Fruit fly (Drosophila melanogaster) whole organism, embryonic: ENCODE measurements around the gene CG34001.

Source experiments
- Asciz ChIP-seq: fragments of 200-800 bp; sonication (Bioruptor generic); optimal IDR thresholded peaks from 2 replicates; lab custom pipeline; 2017; ENCODE audit warnings: missing biosample characterization, mild to moderate bottlenecking, missing genetic modification characterization, missing genetic modification reagents
- CG1024 ChIP-seq: fragments of 200-800 bp; sonication (Bioruptor generic); IDR thresholded peaks from 2 replicates; pipeline ENCODE4 v1.3.6; 2022; ENCODE audit warnings: missing biosample characterization, missing genetic modification characterization
- CG10321 ChIP-seq: fragments of 200-800 bp; sonication (Bioruptor generic); IDR thresholded peaks from 2 replicates; pipeline ENCODE4 v1.3.6; 2022; ENCODE audit warnings: missing biosample characterization, missing genetic modification characterization
- CG11456 ChIP-seq: fragments of 200-800 bp; sonication (Bioruptor generic); IDR thresholded peaks from 3 replicates; pipeline ENCODE4 v1.3.6; 2022; ENCODE audit warnings: missing biosample characterization, missing genetic modification characterization
- CG11695 ChIP-seq: fragments of 200-800 bp; sonication (Bioruptor generic); IDR thresholded peaks from 3 replicates; pipeline ENCODE4 v1.3.6; 2022; ENCODE audit warnings: missing biosample characterization, missing genetic modification characterization
- CG13894 ChIP-seq: fragments of 200-800 bp; sonication (Bioruptor generic); optimal IDR thresholded peaks from 3 replicates; lab custom pipeline; 2018; ENCODE audit warnings: missing biosample characterization, mild to moderate bottlenecking, missing genetic modification characterization, moderate library complexity
- CG15011 ChIP-seq: fragments of 200-800 bp; sonication (Bioruptor generic); optimal IDR thresholded peaks from 3 replicates; lab custom pipeline; 2018; ENCODE audit warnings: missing biosample characterization, mild to moderate bottlenecking, missing genetic modification characterization
- CG16815 ChIP-seq: fragments of 200-800 bp; sonication (Bioruptor generic); optimal IDR thresholded peaks from 3 replicates; lab custom pipeline; 2017; ENCODE audit warnings: missing biosample characterization, mild to moderate bottlenecking, missing genetic modification characterization
- CG18599 ChIP-seq: fragments of 200-800 bp; sonication (Bioruptor generic); optimal IDR thresholded peaks from 3 replicates; lab custom pipeline; 2017; ENCODE audit warnings: missing biosample characterization, missing genetic modification characterization, mild to moderate bottlenecking, moderate library complexity, missing genetic modification reagents
- CG2678 ChIP-seq: fragments of 200-800 bp; sonication (Bioruptor generic); optimal IDR thresholded peaks from 3 replicates; lab custom pipeline; 2019; ENCODE audit warnings: missing biosample characterization, mild to moderate bottlenecking, missing genetic modification characterization, moderate library complexity
- CG34422 ChIP-seq: fragments of 200-800 bp; sonication (Bioruptor generic); IDR thresholded peaks from 3 replicates; pipeline ENCODE4 v1.3.6; 2022; ENCODE audit warnings: missing biosample characterization, missing genetic modification characterization
- CG4820 ChIP-seq: fragments of 200-800 bp; sonication (Bioruptor generic); optimal IDR thresholded peaks from 3 replicates; lab custom pipeline; 2016; ENCODE audit warnings: missing biosample characterization, missing genetic modification characterization
- CG5953 ChIP-seq: fragments of 200-800 bp; sonication (Bioruptor generic); IDR thresholded peaks from 2 replicates; pipeline ENCODE4 v1.3.6; 2022; ENCODE audit warnings: missing biosample characterization, missing genetic modification characterization
- CG7357 ChIP-seq: fragments of 200-800 bp; sonication (Bioruptor generic); IDR thresholded peaks from 3 replicates; pipeline ENCODE4 v1.3.6; 2022; ENCODE audit warnings: missing biosample characterization, missing genetic modification characterization
- CG8281 ChIP-seq: fragments of 200-800 bp; sonication (Bioruptor generic); optimal IDR thresholded peaks from 2 replicates; lab custom pipeline; 2018; ENCODE audit warnings: missing biosample characterization, mild to moderate bottlenecking, missing genetic modification characterization, moderate library complexity
- CG8765 ChIP-seq: fragments of 200-800 bp; sonication (Bioruptor generic); IDR thresholded peaks from 2 replicates; pipeline ENCODE4 v1.3.6; 2022; ENCODE audit warnings: missing biosample characterization, missing genetic modification characterization
- D ChIP-seq, 2 experiments: fragments of 200-800 bp in 1 of 2; fragments of >200 bp in 1 of 2; sonication (Bioruptor generic) in 1 of 2; optimal IDR thresholded peaks; 2 replicates in 1 of 2; 3 replicates in 1 of 2; lab custom pipeline; 2017; ENCODE audit warnings: mild to moderate bottlenecking in 1 of 2, missing biosample characterization in 1 of 2, missing genetic modification characterization in 1 of 2, missing genetic modification reagents in 1 of 2
- D19B ChIP-seq: fragments of 200-800 bp; sonication (Bioruptor generic); optimal IDR thresholded peaks from 2 replicates; lab custom pipeline; 2017; ENCODE audit warnings: missing biosample characterization, mild to moderate bottlenecking, missing genetic modification characterization
- Eip74EF ChIP-seq, 2 experiments: fragments of 200-800 bp in 1 of 2; fragments of >200 bp in 1 of 2; sonication (Bioruptor generic) in 1 of 2; optimal IDR thresholded peaks; 2 replicates each; lab custom pipeline; 2017 to 2019; ENCODE audit warnings: missing biosample characterization in 2 of 2, missing genetic modification characterization in 2 of 2, mild to moderate bottlenecking in 1 of 2, moderate library complexity in 1 of 2
- Fer1 ChIP-seq: fragments of 200-800 bp; sonication (Bioruptor generic); optimal IDR thresholded peaks from 2 replicates; lab custom pipeline; 2017; ENCODE audit warnings: missing biosample characterization, mild to moderate bottlenecking, missing genetic modification characterization
- HHEX ChIP-seq: fragments of 200-800 bp; sonication (Bioruptor generic); optimal IDR thresholded peaks from 3 replicates; lab custom pipeline; 2017; ENCODE audit warnings: missing biosample characterization, mild to moderate bottlenecking, missing genetic modification characterization, missing genetic modification reagents
- Kr ChIP-seq: fragments of 200-800 bp; sonication (Bioruptor generic); optimal IDR thresholded peaks from 2 replicates; lab custom pipeline; 2017; ENCODE audit warnings: missing biosample characterization, mild to moderate bottlenecking, missing genetic modification characterization
- Lhr ChIP-seq: fragments of 200-800 bp; sonication (Bioruptor generic); optimal IDR thresholded peaks from 3 replicates; lab custom pipeline; 2017; ENCODE audit warnings: mild to moderate bottlenecking, missing biosample characterization, missing genetic modification reagents, missing genetic modification characterization
- MESR4 ChIP-seq: fragments of 200-800 bp; sonication (Bioruptor generic); optimal IDR thresholded peaks from 2 replicates; lab custom pipeline; 2018; ENCODE audit warnings: missing biosample characterization, mild to moderate bottlenecking, missing genetic modification characterization, moderate library complexity
- NK7.1 ChIP-seq: fragments of 200-800 bp; sonication (Bioruptor generic); optimal IDR thresholded peaks from 3 replicates; lab custom pipeline; 2016; ENCODE audit warnings: missing biosample characterization, missing genetic modification characterization
- PHDP ChIP-seq: fragments of 200-800 bp; sonication (Bioruptor generic); optimal IDR thresholded peaks from 3 replicates; lab custom pipeline; 2018; ENCODE audit warnings: missing biosample characterization, mild to moderate bottlenecking, missing genetic modification characterization, moderate library complexity
- Ssrp ChIP-seq: fragments of 200-800 bp; sonication (Bioruptor generic); optimal IDR thresholded peaks from 2 replicates; lab custom pipeline; 2018; ENCODE audit warnings: missing biosample characterization, mild to moderate bottlenecking, missing genetic modification characterization, moderate library complexity
- ac ChIP-seq: fragments of 200-800 bp; sonication (Bioruptor generic); optimal IDR thresholded peaks from 3 replicates; lab custom pipeline; 2017; ENCODE audit warnings: missing biosample characterization, mild to moderate bottlenecking, missing genetic modification characterization
- ash1 ChIP-seq: fragments of 200-800 bp; sonication (Bioruptor generic); optimal IDR thresholded peaks from 2 replicates; lab custom pipeline; 2018; ENCODE audit warnings: missing biosample characterization, mild to moderate bottlenecking, missing genetic modification characterization
- croc ChIP-seq: fragments of 200-800 bp; sonication (Bioruptor generic); conservative IDR thresholded peaks from 3 replicates; pipeline ENCODE4 v1.3.6; 2022; ENCODE audit warnings: missing biosample characterization, missing genetic modification characterization
- danr ChIP-seq: fragments of 200-800 bp; sonication (Bioruptor generic); IDR thresholded peaks from 2 replicates; pipeline ENCODE4 v1.3.6; 2022; ENCODE audit warnings: missing biosample characterization, missing genetic modification characterization
- fd3F ChIP-seq: fragments of 200-800 bp; sonication (Bioruptor generic); optimal IDR thresholded peaks from 2 replicates; lab custom pipeline; 2018; ENCODE audit warnings: missing biosample characterization, mild to moderate bottlenecking, missing genetic modification characterization, moderate library complexity
- gro ChIP-seq: fragments of 200-800 bp; sonication (Bioruptor generic); optimal IDR thresholded peaks from 2 replicates; lab custom pipeline; 2016; ENCODE audit warnings: missing biosample characterization, missing genetic modification characterization
- gt ChIP-seq: fragments of 200-800 bp; sonication (Bioruptor generic); IDR thresholded peaks from 2 replicates; pipeline ENCODE4 v1.3.6; 2022; ENCODE audit warnings: missing biosample characterization, missing genetic modification characterization
- ind ChIP-seq: fragments of 200-800 bp; sonication (Bioruptor generic); optimal IDR thresholded peaks from 3 replicates; lab custom pipeline; 2016; ENCODE audit warnings: missing biosample characterization, missing genetic modification characterization
- lilli ChIP-seq: fragments of 200-800 bp; sonication (Bioruptor generic); optimal IDR thresholded peaks from 3 replicates; lab custom pipeline; 2016; ENCODE audit warnings: missing biosample characterization, missing genetic modification characterization
- lmd ChIP-seq: fragments of 200-800 bp; sonication (Bioruptor generic); IDR thresholded peaks from 2 replicates; pipeline ENCODE4 v1.3.6; 2022; ENCODE audit warnings: missing biosample characterization, missing genetic modification characterization
- lola ChIP-seq, 3 experiments: fragments of >200 bp in 2 of 3; fragments of 200-800 bp in 1 of 3; sonication (Bioruptor generic) in 1 of 3; optimal IDR thresholded peaks; 2 replicates each; lab custom pipeline; 2017 to 2019; ENCODE audit warnings: missing biosample characterization in 3 of 3, missing genetic modification characterization in 3 of 3, mild to moderate bottlenecking in 1 of 3, moderate library complexity in 1 of 3
- mirr ChIP-seq: fragments of 200-800 bp; sonication (Bioruptor generic); optimal IDR thresholded peaks from 3 replicates; lab custom pipeline; 2018; ENCODE audit warnings: missing biosample characterization, mild to moderate bottlenecking, missing genetic modification characterization
- nerfin-1 ChIP-seq: fragments of 200-800 bp; sonication (Bioruptor generic); optimal IDR thresholded peaks from 3 replicates; lab custom pipeline; 2019; ENCODE audit warnings: missing biosample characterization, mild to moderate bottlenecking, missing genetic modification characterization, moderate library complexity
- pan ChIP-seq, 4 experiments: fragments of >200 bp in 3 of 4; fragments of 200-800 bp in 1 of 4; sonication (Bioruptor generic) in 1 of 4; optimal IDR thresholded peaks in 3 of 4; IDR thresholded peaks in 1 of 4; 2 replicates each; pipeline versions ENCODE4 v1.3.6 to Lab custom; 2017 to 2022; ENCODE audit warnings: missing biosample characterization in 2 of 4, missing genetic modification characterization in 2 of 4, mixed read lengths in 1 of 4
- pita ChIP-seq: fragments of 200-800 bp; sonication (Bioruptor generic); optimal IDR thresholded peaks from 2 replicates; lab custom pipeline; 2017; ENCODE audit warnings: missing biosample characterization, mild to moderate bottlenecking, missing genetic modification characterization
- sisA ChIP-seq: fragments of 200-800 bp; sonication (Bioruptor generic); IDR thresholded peaks from 2 replicates; pipeline ENCODE4 v1.3.6; 2022; ENCODE audit warnings: missing biosample characterization, missing genetic modification characterization
- zen2 ChIP-seq: fragments of 200-800 bp; sonication (Bioruptor generic); IDR thresholded peaks from 3 replicates; pipeline ENCODE4 v1.3.6; 2022; ENCODE audit warnings: missing biosample characterization, missing genetic modification characterization; ENCODE audit not compliant: partially characterized antibody
- zfh2 ChIP-seq: fragments of 200-800 bp; sonication (Bioruptor generic); optimal IDR thresholded peaks from 2 replicates; lab custom pipeline; 2016; ENCODE audit warnings: missing biosample characterization, missing genetic modification characterization

Gene CG34001

DNA sequence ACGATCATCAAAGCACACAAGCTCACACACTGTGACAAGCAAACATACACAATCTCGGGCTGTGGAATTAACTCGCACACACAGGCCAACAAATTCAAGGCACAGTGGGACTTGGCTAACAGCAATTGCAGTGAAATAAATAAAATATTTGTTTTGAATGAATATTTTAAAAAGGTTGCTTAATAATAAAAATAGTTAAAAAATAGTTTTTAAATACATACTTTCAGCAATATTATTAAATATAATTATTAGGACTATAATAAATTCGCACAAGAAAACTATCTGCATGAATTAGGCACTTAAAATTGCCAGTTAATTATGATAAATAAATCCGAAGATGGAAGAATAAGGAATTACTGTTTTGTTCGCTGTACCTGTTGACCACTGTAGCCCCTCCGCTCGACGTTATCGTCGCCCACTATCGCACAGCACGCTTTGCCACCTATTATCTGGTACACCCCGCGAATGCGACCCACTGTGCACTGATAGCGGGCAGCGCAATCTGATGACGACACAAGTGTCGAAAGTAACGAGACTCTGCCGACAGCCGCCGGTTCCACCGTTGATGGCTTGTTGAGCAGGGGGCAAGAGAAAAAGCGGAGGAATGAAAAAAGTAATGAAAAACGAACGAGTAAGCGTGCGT, 52.0 kb downstream of the CG34001 start (continued):
- TF ChIP-seq Ssrp (tag; lab: Kevin White, UChicago) (peak; percentile 99), Eip74EF (GFP tag; optimal IDR thresholded peaks at IDR 0.05; lab: Kevin White, UChicago) (peak in 1 of 2 experiments; percentile 99), CG4820 (peak; percentile 97), CG34422 (GFP tag; lab: Robert Waterston, UW) (peak; percentile 96; the same call in 2 of the 3 replicates), danr (GFP tag; lab: Robert Waterston, UW) (peak; percentile 97), gro (GFP tag; lab: Kevin White, UChicago) (peak; percentile 37), CG8281 (peak; percentile 91), CG13894 (tag; lab: Kevin White, UChicago) (peak; percentile 94), CG11695 (GFP tag; lab: Robert Waterston, UW) (peak; percentile 99), ind (GFP tag; lab: Kevin White, UChicago) (peak; percentile 98), MESR4 (GFP tag; lab: Kevin White, UChicago) (peak; percentile 29), mirr (GFP tag; lab: Kevin White, UChicago) (peak; percentile 87)

DNA sequence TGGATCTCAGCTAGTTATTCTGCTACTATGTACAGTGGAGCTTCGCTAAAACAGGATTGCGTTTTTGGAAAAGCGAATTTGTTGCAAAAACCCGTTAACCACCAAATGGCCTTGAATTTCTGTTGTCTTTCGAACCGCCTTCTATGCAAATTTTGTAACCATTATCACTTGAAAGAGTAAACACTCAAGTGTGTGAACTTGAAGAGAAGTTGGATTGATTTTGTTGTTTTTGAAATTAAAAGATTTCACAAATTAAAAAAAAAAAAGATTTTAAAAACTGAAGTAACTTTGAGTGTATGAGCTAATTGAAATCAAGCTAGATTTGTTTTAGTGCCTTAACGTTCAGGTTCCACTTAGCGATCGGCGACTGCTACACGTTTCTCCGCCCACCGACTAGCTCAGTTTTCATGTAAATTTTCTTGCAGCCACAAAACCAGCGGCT, 53.0 kb downstream of the CG34001 start:
- TF ChIP-seq lmd (GFP tag; lab: Robert Waterston, UW), result peak; percentile 75
- TF ChIP-seq nerfin-1 (tag; lab: Kevin White, UChicago), result peak; percentile 54
- TF ChIP-seq NK7.1 (GFP tag; lab: Kevin White, UChicago), result peak; percentile 75
- TF ChIP-seq CG5953 (GFP tag; lab: Robert Waterston, UW), result no peak
- TF ChIP-seq D19B, result peak; percentile 36
- TF ChIP-seq CG7357 (GFP tag; lab: Robert Waterston, UW), result peak; percentile 62; the same call in 1 of the 3 replicates
- TF ChIP-seq CG8765 (GFP tag; lab: Robert Waterston, UW), result no peak
- TF ChIP-seq lola (GFP tag; optimal IDR thresholded peaks at IDR 0.05; lab: Kevin White, UChicago), result peak in 1 of 3 experiments; percentile 23
- no peak for TF ChIP-seq D (optimal IDR thresholded peaks at IDR 0.05; lab: Kevin White, UChicago)
- peak; percentile 63 for TF ChIP-seq D (GFP tag; optimal IDR thresholded peaks at IDR 0.05; lab: Kevin White, UChicago)
- TF ChIP-seq lilli (GFP tag; lab: Kevin White, UChicago), result peak; percentile 36
- TF ChIP-seq Kr, result no peak
- no peak for TF ChIP-seq CG1024 (GFP tag; lab: Robert Waterston, UW)
- TF ChIP-seq gt, result peak; percentile 41; the same call in 1 of the 2 replicates
- peak; percentile 43; the same call in 1 of the 3 replicates for TF ChIP-seq croc (GFP tag; lab: Robert Waterston, UW)
- peak; percentile 78 for TF ChIP-seq HHEX (GFP tag; lab: Kevin White, UChicago)
- no peak for TF ChIP-seq CG10321 (GFP tag; lab: Robert Waterston, UW)
- TF ChIP-seq CG4820, result peak; percentile 64
- TF ChIP-seq CG16815 (GFP tag; lab: Kevin White, UChicago), result peak; percentile 35
- TF ChIP-seq Asciz (GFP tag; lab: Kevin White, UChicago), result peak; percentile 48
- no peak for TF ChIP-seq ac (GFP tag; lab: Kevin White, UChicago)
- no peak for TF ChIP-seq zen2 (GFP tag; lab: Robert Waterston, UW)
- peak; percentile 80 for TF ChIP-seq sisA
- peak; percentile 17 for TF ChIP-seq PHDP (tag; lab: Kevin White, UChicago)
- no peak for TF ChIP-seq Lhr (GFP tag; lab: Kevin White, UChicago)
- TF ChIP-seq CG15011 (GFP tag; lab: Kevin White, UChicago), result peak; percentile 63
- TF ChIP-seq Fer1 (GFP tag; lab: Kevin White, UChicago), result peak; percentile 61
- TF ChIP-seq pan (optimal IDR thresholded peaks at IDR 0.05; lab: Kevin White, UChicago), result no peak
- peak in 1 of 2 experiments; percentile 81 for TF ChIP-seq pan (GFP tag; optimal IDR thresholded peaks at IDR 0.05 in 1 of 2, IDR thresholded peaks at IDR 0.05 in 1 of 2)
- TF ChIP-seq CG11456 (GFP tag; lab: Robert Waterston, UW), result peak; percentile 70; the same call in 2 of the 3 replicates
- peak; percentile 80 for TF ChIP-seq ind (GFP tag; lab: Kevin White, UChicago)
- peak; percentile 19 for TF ChIP-seq fd3F
- peak; percentile 8 for TF ChIP-seq ash1 (GFP tag; lab: Kevin White, UChicago)
- TF ChIP-seq CG2678, result peak; percentile 76
- no peak for TF ChIP-seq pita (GFP tag; lab: Kevin White, UChicago)
- peak; percentile 65 for TF ChIP-seq CG18599 (GFP tag; lab: Kevin White, UChicago)
- peak; percentile 55 for TF ChIP-seq zfh2 (GFP tag; lab: Kevin White, UChicago)
